Worm (Caenorhabditis elegans): Measurements from ENCODE around the gene Y7A9D.1.

Gene Y7A9D.1

ce11 chrIV:16380937-16381336 lies 1.1 kb downstream of the Y7A9D.1 start:
- TF ChIP-seq C08G9.2 (tag; optimal IDR thresholded peaks at IDR 0.05): no peak

ce11 chrIV:16380278-16380677 lies 1.7 kb downstream of the Y7A9D.1 start:
- TF ChIP-seq ahr-1 (tag; optimal IDR thresholded peaks at IDR 0.05): no peak
- TF ChIP-seq hlh-6 (tag; optimal IDR thresholded peaks at IDR 0.05): no peak
- no peak for TF ChIP-seq ets-4 (tag; optimal IDR thresholded peaks at IDR 0.05)
- TF ChIP-seq ceh-34 (tag; optimal IDR thresholded peaks at IDR 0.05): no peak
- no peak for TF ChIP-seq K09A11.1 (tag; optimal IDR thresholded peaks at IDR 0.05; ENCODE audit: insufficient read depth)
- TF ChIP-seq ceh-30 (tag; optimal IDR thresholded peaks at IDR 0.05): no peak
- TF ChIP-seq pqm-1 (tag; optimal IDR thresholded peaks at IDR 0.05): no peak
- TF ChIP-seq odd-2 (tag; optimal IDR thresholded peaks at IDR 0.05): no peak
- TF ChIP-seq F13H6.1 (tag; optimal IDR thresholded peaks at IDR 0.05): no peak
- no peak for TF ChIP-seq tbx-2 (tag; optimal IDR thresholded peaks at IDR 0.05)
- no peak for TF ChIP-seq tbx-7 (tag; optimal IDR thresholded peaks at IDR 0.05)
- no peak for TF ChIP-seq nhr-232 (tag; optimal IDR thresholded peaks at IDR 0.05)
- no peak for TF ChIP-seq fax-1 (tag; optimal IDR thresholded peaks at IDR 0.05)

- TF ChIP-seq tbx-2 (tag; optimal IDR thresholded peaks at IDR 0.05) (no peak), elt-4 (tag; optimal IDR thresholded peaks at IDR 0.05) (no peak), pqm-1 (tag; optimal IDR thresholded peaks at IDR 0.05) (no peak), pros-1 (tag; optimal IDR thresholded peaks at IDR 0.05) (no peak), fax-1 (tag; optimal IDR thresholded peaks at IDR 0.05) (no peak), che-1 (tag; optimal IDR thresholded peaks at IDR 0.05) (no peak), pax-1 (tag; optimal IDR thresholded peaks at IDR 0.05) (no peak), ttx-3 (tag; optimal IDR thresholded peaks at IDR 0.05) (no peak), unc-86 (tag; optimal IDR thresholded peaks at IDR 0.05) (no peak), ceh-31 (tag; optimal IDR thresholded peaks at IDR 0.05) (no peak), ceh-14 (tag; optimal IDR thresholded peaks at IDR 0.05) (no peak), Y22D7AL.16 (tag; optimal IDR thresholded peaks at IDR 0.05) (no peak), pha-4 (tag; optimal IDR thresholded peaks at IDR 0.05) (no peak), rnt-1 (tag; optimal IDR thresholded peaks at IDR 0.05) (no peak), ref-2 (tag; optimal IDR thresholded peaks at IDR 0.05) (no peak), unc-55 (GFP tag; optimal IDR thresholded peaks at IDR 0.05) (no peak), K02D7.2 (tag; optimal IDR thresholded peaks at IDR 0.05) (no peak), ceh-6 (GFP tag; optimal IDR thresholded peaks at IDR 0.05) (no peak), F13H6.1 (tag; optimal IDR thresholded peaks at IDR 0.05) (no peak)
Measured at ce11 chrIV:16377942-16378341, 4.1 kb downstream of the Y7A9D.1 start.

- TF ChIP-seq ceh-2 (tag; optimal IDR thresholded peaks at IDR 0.05) (no peak), nfya-1 (tag; optimal IDR thresholded peaks at IDR 0.05) (no peak), unc-42 (tag; optimal IDR thresholded peaks at IDR 0.05) (no peak), eyg-1 (tag; optimal IDR thresholded peaks at IDR 0.05) (no peak), F13H6.1 (tag; optimal IDR thresholded peaks at IDR 0.05) (no peak), mec-3 (tag; optimal IDR thresholded peaks at IDR 0.05; ENCODE audit: borderline replicate concordance) (no peak), ama-1 (optimal IDR thresholded peaks at IDR 0.05) (no peak), K02D7.2 (tag; optimal IDR thresholded peaks at IDR 0.05) (no peak), pros-1 (tag; optimal IDR thresholded peaks at IDR 0.05) (no peak), ceh-14 (tag; optimal IDR thresholded peaks at IDR 0.05) (no peak), hlh-30 (tag; optimal IDR thresholded peaks at IDR 0.05; ENCODE audit: insufficient read depth) (no peak), madf-2 (tag; optimal IDR thresholded peaks at IDR 0.05) (no peak), pqm-1 (tag; optimal IDR thresholded peaks at IDR 0.05) (no peak), dmd-4 (tag; optimal IDR thresholded peaks at IDR 0.05; ENCODE audit: borderline replicate concordance) (no peak), ceh-45 (GFP tag; IDR thresholded peaks at IDR 0.05) (no peak), T23F11.4 (GFP tag; optimal IDR thresholded peaks at IDR 0.05) (no peak), hlh-6 (tag; optimal IDR thresholded peaks at IDR 0.05) (no peak), ets-4 (tag; optimal IDR thresholded peaks at IDR 0.05) (no peak)
Measured at ce11 chrIV:16370592-16370991, 11.4 kb downstream of the Y7A9D.1 start.
